1 fruit fly cellular context compared by ENCODE assay signal in the genomic region with DNA sequence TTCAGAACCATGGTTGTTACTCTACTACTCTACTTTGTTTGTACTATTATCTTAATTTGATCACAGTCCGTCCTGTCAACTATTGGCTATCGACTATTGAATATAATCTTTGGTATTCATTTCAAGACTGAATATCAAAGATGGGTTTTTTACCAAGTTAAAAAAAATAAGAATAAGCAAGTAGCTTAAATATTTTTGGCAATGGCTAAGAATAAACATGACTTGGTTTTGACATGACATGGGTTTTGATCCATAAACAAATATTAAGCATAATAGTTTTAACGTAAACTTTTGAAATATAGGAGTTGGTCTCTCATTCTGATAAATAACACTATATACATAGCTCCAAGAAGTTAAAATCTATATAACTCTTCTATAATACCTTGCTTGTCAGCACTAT.
TF ChIP-seq lines count a peak whose summit lies in the region.

No protein-coding gene starts in this region.

TF ChIP-seq in whole organism, embryonic, 481 proteins besides CTCF, POLR2A, EP300 and RAD21 (continued from another document):
- TF ChIP-seq CG4424 (GFP tag; optimal IDR thresholded peaks at IDR 0.05; lab: Kevin White, UChicago): peak; percentile 53
- peak; percentile 3 for TF ChIP-seq dmrt99B (tag; optimal IDR thresholded peaks at IDR 0.05; lab: Kevin White, UChicago)
- TF ChIP-seq Optix (GFP tag; IDR thresholded peaks at IDR 0.05; lab: Robert Waterston, UW): no peak
- TF ChIP-seq CG7839 (tag; optimal IDR thresholded peaks at IDR 0.05; lab: Kevin White, UChicago): peak; percentile 49
- TF ChIP-seq CG30403 (GFP tag; optimal IDR thresholded peaks at IDR 0.05; lab: Kevin White, UChicago): peak; percentile 68
- TF ChIP-seq CG16863 (GFP tag; optimal IDR thresholded peaks at IDR 0.05; lab: Kevin White, UChicago): no peak
- peak; percentile 41 for TF ChIP-seq CG11504 (tag; optimal IDR thresholded peaks at IDR 0.05; lab: Kevin White, UChicago)
- peak; percentile 21 for TF ChIP-seq CG11723 (GFP tag; optimal IDR thresholded peaks at IDR 0.05; lab: Kevin White, UChicago)
- peak; percentile 6 for TF ChIP-seq Ssrp (tag; optimal IDR thresholded peaks at IDR 0.05; lab: Kevin White, UChicago)
- no peak for TF ChIP-seq CG17912 (GFP tag; optimal IDR thresholded peaks at IDR 0.05; lab: Kevin White, UChicago)
- TF ChIP-seq gem (tag; optimal IDR thresholded peaks at IDR 0.05; lab: Kevin White, UChicago): peak; percentile 33
- no peak for TF ChIP-seq CG12071 (GFP tag; optimal IDR thresholded peaks at IDR 0.05; lab: Kevin White, UChicago)
- no peak for TF ChIP-seq Asciz (GFP tag; optimal IDR thresholded peaks at IDR 0.05; lab: Kevin White, UChicago)
- TF ChIP-seq CG1529 (GFP tag; optimal IDR thresholded peaks at IDR 0.05; lab: Kevin White, UChicago): no peak
- TF ChIP-seq CG9932 (GFP tag; IDR thresholded peaks at IDR 0.05; lab: Robert Waterston, UW): no peak
- TF ChIP-seq phol (tag; optimal IDR thresholded peaks at IDR 0.05; lab: Kevin White, UChicago): peak; percentile 38
- TF ChIP-seq CG7556 (GFP tag; optimal IDR thresholded peaks at IDR 0.05; lab: Kevin White, UChicago): peak; percentile 71
- peak; percentile 49 for TF ChIP-seq Meics (GFP tag; optimal IDR thresholded peaks at IDR 0.05; lab: Kevin White, UChicago)
- TF ChIP-seq H15 (GFP tag; IDR thresholded peaks at IDR 0.05; lab: Robert Waterston, UW): no peak
- TF ChIP-seq CG31441 (GFP tag; IDR thresholded peaks at IDR 0.05; lab: Robert Waterston, UW): no peak
- peak; percentile 26 for TF ChIP-seq D19B (GFP tag; optimal IDR thresholded peaks at IDR 0.05; lab: Kevin White, UChicago)
- TF ChIP-seq slou (GFP tag; optimal IDR thresholded peaks at IDR 0.05; lab: Kevin White, UChicago): peak; percentile 16
- TF ChIP-seq Hmx (GFP tag; optimal IDR thresholded peaks at IDR 0.05; lab: Kevin White, UChicago): peak; percentile 39
- peak; percentile 56 for TF ChIP-seq CG2678 (tag; optimal IDR thresholded peaks at IDR 0.05; lab: Kevin White, UChicago)
- TF ChIP-seq Ets97D (GFP tag; optimal IDR thresholded peaks at IDR 0.05; lab: Kevin White, UChicago): no peak
- peak; percentile 73 for TF ChIP-seq tio (GFP tag; optimal IDR thresholded peaks at IDR 0.05; lab: Kevin White, UChicago)
- TF ChIP-seq CoRest (tag; optimal IDR thresholded peaks at IDR 0.05; lab: Kevin White, UChicago): peak; percentile 60
- peak; percentile 18 for TF ChIP-seq CG12391 (tag; optimal IDR thresholded peaks at IDR 0.05; lab: Kevin White, UChicago)
